Fruit fly (Drosophila melanogaster): ENCODE measurements around the gene GILT2.

DNA sequence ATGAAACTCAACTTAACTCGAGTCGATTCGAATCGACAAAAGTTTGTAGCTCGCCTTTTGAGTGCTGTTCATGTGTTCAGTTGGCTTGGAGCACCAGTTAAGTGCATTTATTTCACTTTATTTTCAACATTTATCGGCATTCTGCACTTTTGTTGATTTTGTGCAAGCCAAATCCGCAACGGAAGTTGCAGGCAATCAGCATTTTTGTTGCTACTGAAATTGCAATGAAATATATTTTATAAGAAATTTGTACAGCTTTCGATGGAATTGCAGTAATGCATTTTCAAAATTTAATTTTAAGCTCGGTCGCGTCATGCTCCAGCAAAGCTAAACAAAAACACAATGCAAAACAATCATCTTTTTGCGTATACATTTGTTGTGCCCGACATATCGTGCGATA, 19.7 kb upstream of the GILT2 start:
- no peak for TF ChIP-seq ttk (optimal IDR thresholded peaks at IDR 0.05)
- no peak for TF ChIP-seq h (optimal IDR thresholded peaks at IDR 0.05)
- no peak for TF ChIP-seq insv (optimal IDR thresholded peaks at IDR 0.05)
- no peak for TF ChIP-seq psq (optimal IDR thresholded peaks at IDR 0.05)
- no peak for TF ChIP-seq Sin3A (optimal IDR thresholded peaks at IDR 0.05)

All from Kc167 (cell line).